Worm (Caenorhabditis elegans) whole organism, young adult: ENCODE data around the gene pgp-9.
A peak's percentile ranks its signal among the peaks of the same experiment; 100 is the strongest.

ENCODE experiments used
- B0019.2 ChIP-seq: fragments of 200-800 bp; sonication (Bioruptor generic); conservative IDR thresholded peaks from 2 replicates; pipeline ENCODE4 v1.3.6; 2022; ENCODE audit warnings: missing genetic modification reagents, missing genetic modification characterization, missing compliant biosample characterization
- D2030.7 ChIP-seq: fragments of 200-800 bp; sonication (Bioruptor generic); IDR thresholded peaks from 2 replicates; pipeline ENCODE4 v1.3.6; 2022; ENCODE audit warnings: missing genetic modification reagents, missing genetic modification characterization, missing compliant biosample characterization
- F10E7.11 ChIP-seq: sonication (generic microtip); optimal IDR thresholded peaks from 2 replicates; lab custom pipeline; 2017; ENCODE audit warnings: mild to moderate bottlenecking, missing genetic modification characterization, moderate library complexity, missing compliant biosample characterization
- F39B2.1 ChIP-seq: fragments of 200-800 bp; sonication (Bioruptor generic); IDR thresholded peaks from 2 replicates; pipeline ENCODE4 v1.3.6; 2022; ENCODE audit warnings: missing genetic modification reagents, missing genetic modification characterization, missing compliant biosample characterization
- F52B5.7 ChIP-seq: sonication (generic microtip); optimal IDR thresholded peaks from 2 replicates; lab custom pipeline; 2016; ENCODE audit warnings: mild to moderate bottlenecking, missing genetic modification characterization, missing compliant biosample characterization
- T26A5.8 ChIP-seq: sonication (generic microtip); optimal IDR thresholded peaks from 2 replicates; lab custom pipeline; 2016; ENCODE audit warnings: missing genetic modification characterization, missing compliant biosample characterization
- Y53F4B.3 ChIP-seq: fragments of 200-800 bp; sonication (Bioruptor generic); IDR thresholded peaks from 2 replicates; pipeline ENCODE4 v1.3.6; 2022; ENCODE audit warnings: missing genetic modification reagents, missing genetic modification characterization, missing compliant biosample characterization
- Y67H2A.10 ChIP-seq: fragments of 200-800 bp; sonication (Bioruptor generic); conservative IDR thresholded peaks from 2 replicates; pipeline ENCODE4 v1.3.6; 2022; ENCODE audit warnings: missing genetic modification reagents, missing genetic modification characterization, missing compliant biosample characterization
- atf-7 ChIP-seq: sonication (generic microtip); optimal IDR thresholded peaks from 2 replicates; lab custom pipeline; 2017; ENCODE audit warnings: mild to moderate bottlenecking, missing genetic modification characterization, missing compliant biosample characterization
- athp-1 ChIP-seq: sonication (generic microtip); optimal IDR thresholded peaks from 2 replicates; lab custom pipeline; 2017; ENCODE audit warnings: mild to moderate bottlenecking, missing genetic modification characterization, missing compliant biosample characterization
- attf-5 ChIP-seq: fragments of 200-800 bp; sonication (Bioruptor generic); optimal IDR thresholded peaks from 2 replicates; lab custom pipeline; 2018; ENCODE audit warnings: mild to moderate bottlenecking, missing genetic modification characterization, missing compliant biosample characterization
- bed-1 ChIP-seq: fragments of 200-800 bp; sonication (Bioruptor generic); IDR thresholded peaks from 2 replicates; pipeline ENCODE4 v1.3.6; 2022; ENCODE audit warnings: missing genetic modification reagents, missing genetic modification characterization, missing compliant biosample characterization
- dox-1 ChIP-seq: fragments of 200-800 bp; sonication (Bioruptor generic); IDR thresholded peaks from 2 replicates; pipeline ENCODE4 v1.3.6; 2022; ENCODE audit warnings: missing genetic modification reagents, missing genetic modification characterization, missing compliant biosample characterization
- egrh-3 ChIP-seq: fragments of 200-800 bp; sonication (Bioruptor generic); IDR thresholded peaks from 2 replicates; pipeline ENCODE4 v1.3.6; 2022; ENCODE audit warnings: missing genetic modification reagents, missing genetic modification characterization, missing compliant biosample characterization
- fkh-3 ChIP-seq: sonication (generic microtip); optimal IDR thresholded peaks from 2 replicates; lab custom pipeline; 2016; ENCODE audit warnings: mild to moderate bottlenecking, missing genetic modification characterization, missing compliant biosample characterization
- hrde-1 ChIP-seq: sonication (generic microtip); optimal IDR thresholded peaks from 2 replicates; lab custom pipeline; 2016; ENCODE audit warnings: missing genetic modification characterization, mild to moderate bottlenecking, missing compliant biosample characterization, moderate library complexity, missing genotype, missing genetic modification reagents, borderline replicate concordance
- madf-3 ChIP-seq: fragments of 200-800 bp; sonication (Bioruptor generic); IDR thresholded peaks from 2 replicates; pipeline ENCODE4 v1.3.6; 2022; ENCODE audit warnings: missing genetic modification reagents, missing genetic modification characterization, missing compliant biosample characterization
- nhr-120 ChIP-seq: fragments of 200-800 bp; sonication (Bioruptor generic); IDR thresholded peaks from 2 replicates; pipeline ENCODE4 v1.3.6; 2022; ENCODE audit warnings: missing genetic modification characterization, missing compliant biosample characterization
- nhr-80 ChIP-seq: sonication (generic microtip); optimal IDR thresholded peaks from 2 replicates; lab custom pipeline; 2016; ENCODE audit warnings: missing genetic modification characterization, missing compliant biosample characterization
- nhr-90 ChIP-seq: sonication (generic microtip); optimal IDR thresholded peaks from 2 replicates; lab custom pipeline; 2016; ENCODE audit warnings: missing genotype, mild to moderate bottlenecking, missing genetic modification characterization, missing compliant biosample characterization
- sea-2 ChIP-seq: fragments of 200-800 bp; sonication (Bioruptor generic); IDR thresholded peaks from 2 replicates; pipeline ENCODE4 v1.3.6; 2022; ENCODE audit warnings: missing genetic modification characterization, missing compliant biosample characterization
- snpc-4 ChIP-seq, 5 experiments: fragments of 150-350 bp in 1 of 5; sonication (generic microtip) in 4 of 5; optimal IDR thresholded peaks; 2 replicates each; lab custom pipeline; 2014 to 2018; ENCODE audit warnings: missing genetic modification characterization in 5 of 5, missing biosample characterization in 3 of 5, antibody characterized with exemption in 2 of 5, mild to moderate bottlenecking in 2 of 5, missing compliant biosample characterization in 2 of 5, missing genotype in 2 of 5, moderate library complexity in 2 of 5, missing genetic modification reagents in 1 of 5
- somi-1 ChIP-seq: fragments of 200-800 bp; sonication (Bioruptor generic); optimal IDR thresholded peaks from 2 replicates; lab custom pipeline; 2018; ENCODE audit warnings: mild to moderate bottlenecking, missing genetic modification characterization, missing compliant biosample characterization
- tbp1 ChIP-seq: fragments of 200-800 bp; sonication (Bioruptor generic); optimal IDR thresholded peaks from 2 replicates; lab custom pipeline; 2018; ENCODE audit warnings: mild to moderate bottlenecking, missing genetic modification characterization, missing compliant biosample characterization
- zfh-2 ChIP-seq: fragments of 200-800 bp; sonication (Bioruptor generic); conservative IDR thresholded peaks from 2 replicates; pipeline ENCODE4 v1.3.6; 2022; ENCODE audit warnings: missing genetic modification reagents, missing genetic modification characterization, missing compliant biosample characterization
- ztf-22 ChIP-seq: fragments of 200-800 bp; sonication (Bioruptor generic); optimal IDR thresholded peaks from 2 replicates; lab custom pipeline; 2018; ENCODE audit warnings: mild to moderate bottlenecking, missing genetic modification characterization, moderate library complexity, missing compliant biosample characterization
- ztf-26 ChIP-seq: sonication (generic microtip); optimal IDR thresholded peaks from 2 replicates; lab custom pipeline; 2017; ENCODE audit warnings: missing genetic modification characterization, missing compliant biosample characterization

pgp-9 gene

ce11 chrV:17810053-17810452 is 54.4 kb downstream of the pgp-9 start, which contains the start of gene srh-296:
Gene srh-296 (plus strand): TSS chrV:17810353.
- TF ChIP-seq nhr-90 (tag; lab: Kevin White, UChicago) (no peak), tbp1 (GFP tag; lab: Kevin White, UChicago) (no peak)

- TF ChIP-seq nhr-80 (tag; lab: Kevin White, UChicago) = no peak
- no peak for TF ChIP-seq sea-2 (GFP tag; lab: Robert Waterston, UW)
- TF ChIP-seq F39B2.1 (GFP tag; lab: Robert Waterston, UW) = 0 out of 2 replicates have a peak, but pooled peaks have one; percentile 33
- TF ChIP-seq egrh-3 = peak; percentile 82; the same call in 1 of the 2 replicates
- TF ChIP-seq ztf-26 = no peak
- TF ChIP-seq bed-1 (GFP tag; lab: Robert Waterston, UW) = no peak
- TF ChIP-seq F10E7.11 (tag; lab: Kevin White, UChicago) = no peak
- no peak for TF ChIP-seq T26A5.8 (tag; lab: Kevin White, UChicago)
- 0 out of 2 replicates have a peak, but pooled peaks have one; percentile 11 for TF ChIP-seq dox-1 (GFP tag; lab: Robert Waterston, UW)
- TF ChIP-seq madf-3 (GFP tag; lab: Robert Waterston, UW) = 0 out of 2 replicates have a peak, but pooled peaks have one; percentile 43
- TF ChIP-seq snpc-4 (GFP tag; optimal IDR thresholded peaks at IDR 0.05; lab: Kevin White, UChicago) = no peak
- TF ChIP-seq snpc-4 (tag; optimal IDR thresholded peaks at IDR 0.05; lab: Kevin White, UChicago) = no peak
- peak; percentile 94 for TF ChIP-seq zfh-2 (GFP tag; lab: Robert Waterston, UW)
- no peak for TF ChIP-seq Y53F4B.3
- no peak for TF ChIP-seq D2030.7 (GFP tag; lab: Robert Waterston, UW)
- TF ChIP-seq Y67H2A.10 (GFP tag; lab: Robert Waterston, UW) = no peak
- 0 out of 2 replicates have a peak, but pooled peaks have one; percentile 27 for TF ChIP-seq nhr-120 (GFP tag; lab: Robert Waterston, UW)
- TF ChIP-seq hrde-1 (tag; lab: Kevin White, UChicago) = no peak
- no peak for TF ChIP-seq ztf-22 (GFP tag; lab: Kevin White, UChicago)
- TF ChIP-seq attf-5 (GFP tag; lab: Kevin White, UChicago) = no peak
- no peak for TF ChIP-seq fkh-3 (tag; lab: Kevin White, UChicago)
- no peak for TF ChIP-seq F52B5.7 (tag; lab: Kevin White, UChicago)
- TF ChIP-seq somi-1 = no peak
- TF ChIP-seq B0019.2 (GFP tag; lab: Robert Waterston, UW) = no peak
- TF ChIP-seq atf-7 (tag; lab: Kevin White, UChicago) = no peak
- no peak for TF ChIP-seq athp-1 (tag; lab: Kevin White, UChicago)
Observed at ce11 chrV:17812127-17812526, 56.4 kb downstream of the pgp-9 start.
